Worm (Caenorhabditis elegans): ENCODE data around the gene T05A8.1.
"Not testable (repeated sequence)": the region's sequence is repeated elsewhere in the genome, so short reads cannot be mapped to it uniquely, and the experiment has no call there.

T05A8.1 gene

DNA sequence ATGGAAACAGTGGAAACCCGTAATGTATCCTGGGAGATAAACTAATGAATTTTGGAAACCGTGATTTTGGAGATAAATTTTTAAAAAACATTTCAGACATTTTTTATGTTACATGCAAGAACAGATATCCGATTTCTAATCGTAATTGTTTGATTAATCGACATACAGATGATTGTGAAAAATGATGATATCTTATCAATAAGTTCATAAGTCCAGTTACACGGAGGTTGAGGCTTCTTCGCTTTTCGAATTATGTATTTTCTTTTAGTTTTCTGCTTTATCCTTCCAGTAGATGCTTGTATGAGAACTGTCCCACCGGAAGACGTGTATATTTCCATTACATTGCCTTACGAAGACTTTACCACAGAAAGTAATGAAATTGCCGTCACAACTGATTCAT, 44.2 kb downstream of the T05A8.1 start, which contains the start of gene F22E5.22:
TSS of gene F22E5.22 (plus strand) at position 301 of the 400 bp plus-strand sequence.
- no peak for TF ChIP-seq C34F6.9 (tag; optimal IDR thresholded peaks at IDR 0.05)
- TF ChIP-seq nhr-23 (tag; optimal IDR thresholded peaks at IDR 0.05): no peak
- no peak for TF ChIP-seq zag-1 (tag; optimal IDR thresholded peaks at IDR 0.05)
- no peak for TF ChIP-seq sma-3 (GFP tag; optimal IDR thresholded peaks at IDR 0.05)
- no peak for TF ChIP-seq nhr-129 (tag; optimal IDR thresholded peaks at IDR 0.05)
- no peak for TF ChIP-seq sma-9 (GFP tag; optimal IDR thresholded peaks at IDR 0.05)
- TF ChIP-seq sma-9 (tag; optimal IDR thresholded peaks at IDR 0.05): no peak
- no peak for TF ChIP-seq unc-62 (GFP tag; optimal IDR thresholded peaks at IDR 0.05)
- TF ChIP-seq lsy-2 (tag; optimal IDR thresholded peaks at IDR 0.05): no peak
- TF ChIP-seq gmeb-1 (tag; optimal IDR thresholded peaks at IDR 0.05): no peak
- no peak for TF ChIP-seq unc-39 (tag; optimal IDR thresholded peaks at IDR 0.05)
- no peak for TF ChIP-seq nhr-25 (tag; optimal IDR thresholded peaks at IDR 0.05)
- TF ChIP-seq R02D3.7 (tag; optimal IDR thresholded peaks at IDR 0.05): no peak
- TF ChIP-seq nhr-10 (tag; optimal IDR thresholded peaks at IDR 0.05): no peak
- no peak for TF ChIP-seq mab-5 (tag; optimal IDR thresholded peaks at IDR 0.05)
- no peak for TF ChIP-seq nhr-237 (tag; optimal IDR thresholded peaks at IDR 0.05)
- no peak for TF ChIP-seq lin-11 (tag; optimal IDR thresholded peaks at IDR 0.05)
- TF ChIP-seq egl-27 (tag; optimal IDR thresholded peaks at IDR 0.05): no peak
- no peak for TF ChIP-seq aly-2 (tag; optimal IDR thresholded peaks at IDR 0.05)

DNA sequence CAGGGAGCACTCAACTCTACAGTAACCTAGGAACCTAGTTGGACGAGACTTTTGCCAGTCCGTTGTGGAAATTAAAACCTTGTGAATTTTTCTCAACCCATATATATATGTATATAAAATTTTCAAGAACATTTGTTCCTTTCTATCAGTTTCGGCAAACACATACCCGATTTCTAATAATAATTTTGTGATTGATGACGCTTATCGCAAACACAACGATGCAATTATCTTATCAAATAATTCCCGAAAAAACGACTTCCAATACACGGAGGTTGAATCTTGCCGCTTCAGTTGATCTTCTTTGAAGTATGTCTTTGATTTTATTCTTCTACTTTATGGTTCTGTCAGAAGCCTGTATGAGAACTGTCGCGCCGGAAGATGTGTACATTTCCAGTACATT, 44.8 kb downstream of the T05A8.1 start, which contains the start of gene F22E5.2:
TSS of gene F22E5.2 (plus strand) at position 301 of the 400 bp plus-strand sequence.
- TF ChIP-seq mbf-1, skn-1, unc-39 (tag; optimal IDR thresholded peaks at IDR 0.05): not testable (repeated sequence)

DNA sequence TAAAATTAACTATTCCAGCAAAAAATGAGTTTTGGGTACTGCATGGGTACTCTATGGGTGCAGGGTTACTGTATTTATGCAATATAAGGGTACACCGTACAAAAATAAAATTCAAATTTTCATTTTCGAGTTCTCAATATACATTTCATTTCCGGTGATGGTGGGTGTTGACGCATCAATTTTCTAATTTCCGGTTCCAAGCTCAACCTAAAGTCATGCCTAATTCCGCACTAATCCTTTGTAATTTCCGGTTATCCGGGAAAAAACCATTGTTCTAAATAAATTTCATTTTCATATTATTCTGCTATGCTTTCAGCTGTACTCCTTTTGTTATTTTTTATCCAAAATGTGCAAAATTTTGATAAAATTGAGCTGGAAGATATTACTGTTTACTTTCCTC, 50.5 kb downstream of the T05A8.1 start, which contains the start of gene gcy-21:
TSS of gene gcy-21 (plus strand) at position 301 of the 400 bp plus-strand sequence.
- TF ChIP-seq F13H6.1 (tag; optimal IDR thresholded peaks at IDR 0.05) (no peak), nhr-77 (tag; optimal IDR thresholded peaks at IDR 0.05) (no peak), sem-4 (tag; optimal IDR thresholded peaks at IDR 0.05) (no peak), lin-39 (tag; optimal IDR thresholded peaks at IDR 0.05) (no peak), mdl-1 (tag; optimal IDR thresholded peaks at IDR 0.05) (no peak), unc-62 (GFP tag; optimal IDR thresholded peaks at IDR 0.05) (no peak), nhr-10 (tag; optimal IDR thresholded peaks at IDR 0.05) (no peak), ztf-1 (GFP tag; conservative IDR thresholded peaks at IDR 0.05) (no peak), lin-11 (tag; optimal IDR thresholded peaks at IDR 0.05) (no peak), zag-1 (tag; optimal IDR thresholded peaks at IDR 0.05) (no peak), nhr-237 (tag; optimal IDR thresholded peaks at IDR 0.05) (no peak), unc-55 (GFP tag; optimal IDR thresholded peaks at IDR 0.05) (no peak), nhr-129 (tag; optimal IDR thresholded peaks at IDR 0.05) (no peak), ZK546.5 (tag; optimal IDR thresholded peaks at IDR 0.05) (no peak), sma-3 (GFP tag; optimal IDR thresholded peaks at IDR 0.05) (no peak), peb-1 (tag; optimal IDR thresholded peaks at IDR 0.05) (no peak), egl-27 (tag; optimal IDR thresholded peaks at IDR 0.05) (no peak), nhr-23 (tag; optimal IDR thresholded peaks at IDR 0.05) (no peak)

Data from whole organism, L2 larva.